Worm (Caenorhabditis elegans) whole organism, late embryonic: Measurements from ENCODE around the gene osg-1.

ENCODE experiments used
- C38D4.7 ChIP-seq: fragments of 200-800 bp; sonication (Bioruptor generic); optimal IDR thresholded peaks from 2 replicates; lab custom pipeline; 2018; ENCODE audit warnings: mild to moderate bottlenecking, missing genetic modification characterization, moderate library complexity, missing compliant biosample characterization
- F13H6.1 ChIP-seq: sonication (generic microtip); optimal IDR thresholded peaks from 2 replicates; lab custom pipeline; 2016; ENCODE audit warnings: missing genetic modification characterization, missing compliant biosample characterization
- K09A11.1 ChIP-seq: sonication (generic microtip); optimal IDR thresholded peaks from 2 replicates; lab custom pipeline; 2017; ENCODE audit warnings: antibody characterized with exemption, mild to moderate bottlenecking, missing genetic modification characterization, missing compliant biosample characterization; ENCODE audit not compliant: insufficient read depth
- Y22D7AL.16 ChIP-seq: sonication (generic microtip); optimal IDR thresholded peaks from 2 replicates; lab custom pipeline; 2016; ENCODE audit warnings: missing genetic modification characterization, missing compliant biosample characterization
- ceh-19 ChIP-seq: fragments of 200-800 bp; sonication (Bioruptor generic); optimal IDR thresholded peaks from 2 replicates; lab custom pipeline; 2018; ENCODE audit warnings: mild to moderate bottlenecking, missing genetic modification characterization, missing compliant biosample characterization
- ceh-24 ChIP-seq: sonication (generic microtip); optimal IDR thresholded peaks from 2 replicates; lab custom pipeline; 2016; ENCODE audit warnings: mild to moderate bottlenecking, missing genetic modification characterization, missing compliant biosample characterization
- dmd-4 ChIP-seq: sonication (generic microtip); optimal IDR thresholded peaks from 2 replicates; lab custom pipeline; 2016; ENCODE audit warnings: borderline replicate concordance, missing genetic modification characterization, missing compliant biosample characterization
- ets-4 ChIP-seq: sonication (generic microtip); optimal IDR thresholded peaks from 2 replicates; lab custom pipeline; 2016; ENCODE audit warnings: missing genetic modification characterization, missing compliant biosample characterization
- gmeb-2 ChIP-seq: sonication (generic microtip); optimal IDR thresholded peaks from 2 replicates; lab custom pipeline; 2016; ENCODE audit warnings: missing genetic modification characterization, inconsistent platforms, missing compliant biosample characterization
- hlh-30 ChIP-seq: sonication (generic microtip); optimal IDR thresholded peaks from 2 replicates; lab custom pipeline; 2017; ENCODE audit warnings: antibody characterized with exemption, missing genetic modification characterization, missing compliant biosample characterization; ENCODE audit not compliant: insufficient read depth
- pag-3 ChIP-seq: sonication (generic microtip); optimal IDR thresholded peaks from 2 replicates; lab custom pipeline; 2016; ENCODE audit warnings: missing compliant biosample characterization, missing genetic modification characterization, borderline replicate concordance
- sox-4 ChIP-seq: sonication (generic microtip); optimal IDR thresholded peaks from 2 replicates; lab custom pipeline; 2017; ENCODE audit warnings: mild to moderate bottlenecking, missing genetic modification characterization, inconsistent platforms, missing compliant biosample characterization
- unc-3 ChIP-seq, 2 experiments: fragments of 200-800 bp in 1 of 2; sonication (Bioruptor generic) in 1 of 2; sonication (generic microtip) in 1 of 2; conservative IDR thresholded peaks in 1 of 2; optimal IDR thresholded peaks in 1 of 2; 2 replicates each; pipeline versions ENCODE4 v1.3.6 to Lab custom; 2016 to 2022; ENCODE audit warnings: missing compliant biosample characterization in 2 of 2, missing genetic modification characterization in 2 of 2, missing genetic modification reagents in 1 of 2

DNA sequence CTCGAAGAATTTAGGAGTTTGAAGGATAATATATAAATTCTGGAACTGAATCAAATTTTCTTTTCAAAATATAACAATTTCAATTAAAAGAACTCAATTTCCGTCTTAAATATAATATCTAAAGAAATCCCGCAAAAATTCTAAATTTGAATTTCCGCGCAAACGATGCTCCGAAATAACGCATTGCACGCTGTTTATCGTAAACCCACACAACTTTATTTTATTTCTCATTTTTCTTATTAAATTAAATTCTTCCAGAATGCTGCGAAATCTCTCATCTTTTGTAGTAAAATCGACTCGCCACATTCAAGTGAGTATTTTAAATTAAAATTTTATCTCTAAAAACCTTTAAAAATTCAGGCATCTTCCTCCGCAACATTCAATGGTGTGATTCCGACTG is 11.6 kb downstream of the osg-1 start, which contains the start of gene R02F2.9:
- TF ChIP-seq pag-3 (tag; lab: Kevin White, UChicago) (no peak), Y22D7AL.16 (tag; lab: Kevin White, UChicago) (no peak), gmeb-2 (no peak), ceh-19 (no peak), K09A11.1 (tag; lab: Kevin White, UChicago) (no peak), hlh-30 (tag; lab: Kevin White, UChicago) (no peak), sox-4 (tag; lab: Kevin White, UChicago) (no peak), ets-4 (tag; lab: Kevin White, UChicago) (peak; percentile 55), unc-3 (GFP tag; conservative IDR thresholded peaks at IDR 0.05; lab: Robert Waterston, UW) (no peak), unc-3 (tag; optimal IDR thresholded peaks at IDR 0.05; lab: Kevin White, UChicago) (no peak), ceh-24 (tag; lab: Kevin White, UChicago) (no peak), dmd-4 (tag; lab: Kevin White, UChicago) (no peak), F13H6.1 (no peak), C38D4.7 (GFP tag; lab: Kevin White, UChicago) (no peak)
